Worm (Caenorhabditis elegans) whole organism, midembryonic: ENCODE results near the gene cpt-1.

Source experiments
- med-1 ChIP-seq: sonication (generic microtip); optimal IDR thresholded peaks from 2 replicates; lab custom pipeline; 2017; ENCODE audit warnings: missing genetic modification characterization, mild to moderate bottlenecking, missing compliant biosample characterization, antibody characterized with exemption, missing genetic modification reagents; ENCODE audit not compliant: insufficient read depth
- tab-1 ChIP-seq: fragments of 200-800 bp; sonication (Bioruptor generic); IDR thresholded peaks from 2 replicates; pipeline ENCODE4 v1.3.6; 2022; ENCODE audit warnings: missing genetic modification characterization, missing compliant biosample characterization

DNA sequence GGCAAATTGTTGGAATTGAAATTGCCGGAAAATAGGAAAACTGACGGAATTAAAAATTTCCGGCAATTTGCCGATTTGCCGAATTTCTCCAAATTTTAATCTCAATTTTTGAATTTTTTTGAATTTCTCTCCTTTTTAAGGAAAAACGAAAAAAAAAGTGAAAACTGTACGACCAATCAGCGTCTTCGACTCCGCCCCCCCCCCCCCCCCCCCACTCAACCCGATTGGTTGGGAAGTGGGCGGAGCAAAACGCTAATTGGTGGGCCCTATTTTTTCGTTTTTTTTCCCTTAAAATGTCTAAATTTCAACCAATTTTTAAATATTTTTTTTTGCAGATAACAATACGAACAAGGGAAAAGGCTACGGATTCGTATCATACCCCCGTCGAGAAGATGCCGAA, 26.3 kb downstream of the cpt-1 start:
- no peak for TF ChIP-seq tab-1 (GFP tag; lab: Robert Waterston, UW)
- no peak for TF ChIP-seq med-1 (GFP tag; lab: Kevin White, UChicago)
